Fruit fly (Drosophila melanogaster) whole organism, embryonic: ENCODE measurements around the gene Tig.

ENCODE experiments used
- B-H1 ChIP-seq: fragments of 200-800 bp; sonication (Bioruptor generic); IDR thresholded peaks from 3 replicates; pipeline ENCODE4 v1.3.6; 2022; ENCODE audit warnings: missing biosample characterization, missing genetic modification characterization
- BEAF-32 ChIP-seq: fragments of 200-800 bp; sonication (Bioruptor generic); optimal IDR thresholded peaks from 3 replicates; lab custom pipeline; 2017; ENCODE audit warnings: missing biosample characterization, missing genetic modification characterization, mild to moderate bottlenecking, moderate library complexity, missing genetic modification reagents
- Bgb ChIP-seq: fragments of 200-800 bp; sonication (Bioruptor generic); IDR thresholded peaks from 2 replicates; pipeline ENCODE4 v1.3.6; 2022; ENCODE audit warnings: missing biosample characterization, missing genetic modification characterization; ENCODE audit not compliant: partially characterized antibody
- BtbVII ChIP-seq: fragments of 200-800 bp; sonication (Bioruptor generic); optimal IDR thresholded peaks from 3 replicates; lab custom pipeline; 2017; ENCODE audit warnings: missing biosample characterization, mild to moderate bottlenecking, missing genetic modification characterization
- CG10321 ChIP-seq: fragments of 200-800 bp; sonication (Bioruptor generic); IDR thresholded peaks from 2 replicates; pipeline ENCODE4 v1.3.6; 2022; ENCODE audit warnings: missing biosample characterization, missing genetic modification characterization
- CG11398 ChIP-seq: fragments of 200-800 bp; sonication (Bioruptor generic); optimal IDR thresholded peaks from 2 replicates; lab custom pipeline; 2016; ENCODE audit warnings: missing biosample characterization, missing genetic modification characterization
- CG13287 ChIP-seq: fragments of 200-800 bp; sonication (Bioruptor generic); IDR thresholded peaks from 2 replicates; pipeline ENCODE4 v1.3.6; 2022; ENCODE audit warnings: missing biosample characterization, missing genetic modification characterization; ENCODE audit not compliant: partially characterized antibody
- CG13624 ChIP-seq: fragments of 200-800 bp; sonication (Bioruptor generic); optimal IDR thresholded peaks from 2 replicates; lab custom pipeline; 2016; ENCODE audit warnings: missing biosample characterization, missing genetic modification characterization
- CG14441 ChIP-seq: fragments of 200-800 bp; sonication (Bioruptor generic); IDR thresholded peaks from 2 replicates; pipeline ENCODE4 v1.3.6; 2022; ENCODE audit warnings: missing biosample characterization, missing genetic modification characterization
- CG16779 ChIP-seq: fragments of 200-800 bp; sonication (Bioruptor generic); IDR thresholded peaks from 2 replicates; pipeline ENCODE4 v1.3.6; 2022; ENCODE audit warnings: missing biosample characterization, missing genetic modification characterization
- CG17829 ChIP-seq: fragments of 200-800 bp; optimal IDR thresholded peaks from 2 replicates; lab custom pipeline; 2019; ENCODE audit warnings: missing biosample characterization, mild to moderate bottlenecking, missing genetic modification characterization, moderate library complexity
- CG2116 ChIP-seq: fragments of 200-800 bp; sonication (Bioruptor generic); optimal IDR thresholded peaks from 3 replicates; lab custom pipeline; 2018; ENCODE audit warnings: missing biosample characterization, mild to moderate bottlenecking, missing genetic modification characterization
- CG2199 ChIP-seq: fragments of 200-800 bp; sonication (Bioruptor generic); IDR thresholded peaks from 3 replicates; pipeline ENCODE4 v1.3.6; 2022; ENCODE audit warnings: missing biosample characterization, missing genetic modification characterization
- CG30403 ChIP-seq: fragments of 200-800 bp; sonication (Bioruptor generic); optimal IDR thresholded peaks from 3 replicates; lab custom pipeline; 2016; ENCODE audit warnings: missing biosample characterization, missing genetic modification characterization
- CG34376 ChIP-seq: fragments of 200-800 bp; sonication (Bioruptor generic); optimal IDR thresholded peaks from 2 replicates; lab custom pipeline; 2018; ENCODE audit warnings: missing biosample characterization, mild to moderate bottlenecking, missing genetic modification characterization
- CG4617 ChIP-seq: fragments of 200-800 bp; sonication (Bioruptor generic); optimal IDR thresholded peaks from 3 replicates; lab custom pipeline; 2016; ENCODE audit warnings: missing biosample characterization, missing genetic modification characterization, borderline replicate concordance
- CG7963 ChIP-seq: fragments of 200-800 bp; sonication (Bioruptor generic); IDR thresholded peaks from 3 replicates; pipeline ENCODE4 v1.3.6; 2022; ENCODE audit warnings: missing biosample characterization, missing genetic modification characterization; ENCODE audit not compliant: partially characterized antibody
- CG8478 ChIP-seq: fragments of >200 bp; optimal IDR thresholded peaks from 2 replicates; lab custom pipeline; 2018
- CG9727 ChIP-seq: fragments of 200-800 bp; sonication (Bioruptor generic); optimal IDR thresholded peaks from 3 replicates; lab custom pipeline; 2017; ENCODE audit warnings: missing biosample characterization, mild to moderate bottlenecking, missing genetic modification characterization
- CTCF ChIP-seq: fragments of 200-800 bp; sonication (Bioruptor generic); optimal IDR thresholded peaks from 2 replicates; lab custom pipeline; 2017; ENCODE audit warnings: missing biosample characterization, mild to moderate bottlenecking, missing genetic modification characterization, moderate library complexity
- D19A ChIP-seq: fragments of 200-800 bp; optimal IDR thresholded peaks from 3 replicates; lab custom pipeline; 2019; ENCODE audit warnings: missing biosample characterization, mild to moderate bottlenecking, missing genetic modification characterization, moderate library complexity
- Eip74EF ChIP-seq, 2 experiments: fragments of 200-800 bp in 1 of 2; fragments of >200 bp in 1 of 2; sonication (Bioruptor generic) in 1 of 2; optimal IDR thresholded peaks; 2 replicates each; lab custom pipeline; 2017 to 2019; ENCODE audit warnings: missing biosample characterization in 2 of 2, missing genetic modification characterization in 2 of 2, mild to moderate bottlenecking in 1 of 2, moderate library complexity in 1 of 2
- Gug ChIP-seq: fragments of 200-800 bp; sonication (Bioruptor generic); IDR thresholded peaks from 4 replicates; pipeline ENCODE4 v1.3.6; 2022; ENCODE audit warnings: missing biosample characterization, missing genetic modification characterization
- Hey ChIP-seq: fragments of 200-800 bp; sonication (Bioruptor generic); optimal IDR thresholded peaks from 3 replicates; lab custom pipeline; 2018; ENCODE audit warnings: missing biosample characterization, mild to moderate bottlenecking, missing genetic modification characterization
- Hr78 ChIP-seq, 2 experiments: fragments of 200-800 bp in 1 of 2; fragments of >200 bp in 1 of 2; sonication (Bioruptor generic) in 1 of 2; optimal IDR thresholded peaks; 2 replicates each; lab custom pipeline; 2017 to 2019; ENCODE audit warnings: missing biosample characterization in 2 of 2, missing genetic modification characterization in 2 of 2, mild to moderate bottlenecking in 1 of 2, moderate library complexity in 1 of 2
- Max ChIP-seq: fragments of 200-800 bp; sonication (Bioruptor generic); optimal IDR thresholded peaks from 2 replicates; lab custom pipeline; 2016; ENCODE audit warnings: missing biosample characterization, mild to moderate bottlenecking, missing genetic modification characterization
- NC2β ChIP-seq: fragments of 200-800 bp; sonication (Bioruptor generic); optimal IDR thresholded peaks from 2 replicates; lab custom pipeline; 2016; ENCODE audit warnings: missing biosample characterization, missing genetic modification characterization
- Neu2 ChIP-seq: fragments of 200-800 bp; sonication (Bioruptor generic); optimal IDR thresholded peaks from 3 replicates; lab custom pipeline; 2016; ENCODE audit warnings: missing biosample characterization, missing genetic modification characterization, borderline replicate concordance
- Vsx1 ChIP-seq: fragments of 200-800 bp; sonication (Bioruptor generic); optimal IDR thresholded peaks from 2 replicates; lab custom pipeline; 2017; ENCODE audit warnings: missing biosample characterization, mild to moderate bottlenecking, missing genetic modification characterization, missing genetic modification reagents
- ara ChIP-seq: fragments of 200-800 bp; sonication (Bioruptor generic); IDR thresholded peaks from 2 replicates; pipeline ENCODE4 v1.3.6; 2022; ENCODE audit warnings: missing biosample characterization, missing genetic modification characterization
- ase ChIP-seq: fragments of 200-800 bp; sonication (Bioruptor generic); IDR thresholded peaks from 3 replicates; pipeline ENCODE4 v1.3.6; 2022; ENCODE audit warnings: missing biosample characterization, missing genetic modification characterization
- bab2 ChIP-seq: fragments of 200-800 bp; sonication (Bioruptor generic); optimal IDR thresholded peaks from 2 replicates; lab custom pipeline; 2016; ENCODE audit warnings: missing biosample characterization, missing genetic modification characterization
- caup ChIP-seq: fragments of 200-800 bp; sonication (Bioruptor generic); optimal IDR thresholded peaks from 3 replicates; lab custom pipeline; 2017; ENCODE audit warnings: missing biosample characterization, mild to moderate bottlenecking, missing genetic modification characterization, moderate library complexity; ENCODE audit not compliant: severe bottlenecking
- crc ChIP-seq: fragments of 200-800 bp; sonication (Bioruptor generic); optimal IDR thresholded peaks from 2 replicates; lab custom pipeline; 2016; ENCODE audit warnings: missing biosample characterization, missing genetic modification characterization
- crol ChIP-seq: fragments of 200-800 bp; sonication (Bioruptor generic); IDR thresholded peaks from 2 replicates; pipeline ENCODE4 v1.3.6; 2022; ENCODE audit warnings: missing biosample characterization, missing genetic modification characterization
- dm ChIP-seq: fragments of 200-800 bp; sonication (Bioruptor generic); optimal IDR thresholded peaks from 3 replicates; lab custom pipeline; 2016; ENCODE audit warnings: missing biosample characterization, missing genetic modification characterization
- ewg ChIP-seq: fragments of 200-800 bp; sonication (Bioruptor generic); optimal IDR thresholded peaks from 3 replicates; lab custom pipeline; 2017; ENCODE audit warnings: mild to moderate bottlenecking, missing biosample characterization, missing genetic modification reagents, missing genetic modification characterization
- exex ChIP-seq: fragments of 200-800 bp; sonication (Bioruptor generic); optimal IDR thresholded peaks from 4 replicates; lab custom pipeline; 2018; ENCODE audit warnings: missing biosample characterization, mild to moderate bottlenecking, missing genetic modification characterization, moderate library complexity
- ftz-f1 ChIP-seq: fragments of 200-800 bp; sonication (Bioruptor generic); optimal IDR thresholded peaks from 2 replicates; lab custom pipeline; 2016; ENCODE audit warnings: missing biosample characterization, missing genetic modification characterization
- gcm ChIP-seq: fragments of 200-800 bp; sonication (Bioruptor generic); optimal IDR thresholded peaks from 2 replicates; lab custom pipeline; 2019; ENCODE audit warnings: missing biosample characterization, mild to moderate bottlenecking, missing genetic modification characterization, moderate library complexity
- kah ChIP-seq: fragments of 200-800 bp; sonication (Bioruptor generic); optimal IDR thresholded peaks from 2 replicates; lab custom pipeline; 2018; ENCODE audit warnings: missing biosample characterization, mild to moderate bottlenecking, missing genetic modification characterization
- nom ChIP-seq: fragments of 200-800 bp; sonication (Bioruptor generic); optimal IDR thresholded peaks from 2 replicates; lab custom pipeline; 2017; ENCODE audit warnings: missing biosample characterization, missing genetic modification characterization, mild to moderate bottlenecking, moderate library complexity, missing genetic modification reagents
- otp ChIP-seq: fragments of 200-800 bp; sonication (Bioruptor generic); IDR thresholded peaks from 3 replicates; pipeline ENCODE4, ENCODE4 v1.3.6; 2022; ENCODE audit warnings: missing biosample characterization, missing genetic modification characterization
- rib ChIP-seq: fragments of 200-800 bp; sonication (Bioruptor generic); IDR thresholded peaks from 2 replicates; pipeline ENCODE4 v1.3.6; 2022; ENCODE audit warnings: missing biosample characterization, missing genetic modification characterization
- ro ChIP-seq: fragments of 200-800 bp; sonication (Bioruptor generic); IDR thresholded peaks from 2 replicates; pipeline ENCODE4 v1.3.6; 2022; ENCODE audit warnings: missing biosample characterization, missing genetic modification characterization
- run ChIP-seq: fragments of 200-800 bp; sonication (Bioruptor generic); optimal IDR thresholded peaks from 3 replicates; lab custom pipeline; 2018; ENCODE audit warnings: missing biosample characterization, mild to moderate bottlenecking, missing genetic modification characterization
- so ChIP-seq: fragments of 200-800 bp; sonication (Bioruptor generic); IDR thresholded peaks from 3 replicates; pipeline ENCODE4 v1.3.6; 2022; ENCODE audit warnings: missing biosample characterization, missing genetic modification characterization
- sug ChIP-seq: fragments of 200-800 bp; optimal IDR thresholded peaks from 2 replicates; lab custom pipeline; 2019; ENCODE audit warnings: missing biosample characterization, mild to moderate bottlenecking, missing genetic modification characterization, moderate library complexity
- tna ChIP-seq: fragments of 200-800 bp; sonication (Bioruptor generic); IDR thresholded peaks from 2 replicates; pipeline ENCODE4 v1.3.6; 2022; ENCODE audit warnings: missing biosample characterization, missing genetic modification characterization; ENCODE audit not compliant: partially characterized antibody

Tig gene

DNA sequence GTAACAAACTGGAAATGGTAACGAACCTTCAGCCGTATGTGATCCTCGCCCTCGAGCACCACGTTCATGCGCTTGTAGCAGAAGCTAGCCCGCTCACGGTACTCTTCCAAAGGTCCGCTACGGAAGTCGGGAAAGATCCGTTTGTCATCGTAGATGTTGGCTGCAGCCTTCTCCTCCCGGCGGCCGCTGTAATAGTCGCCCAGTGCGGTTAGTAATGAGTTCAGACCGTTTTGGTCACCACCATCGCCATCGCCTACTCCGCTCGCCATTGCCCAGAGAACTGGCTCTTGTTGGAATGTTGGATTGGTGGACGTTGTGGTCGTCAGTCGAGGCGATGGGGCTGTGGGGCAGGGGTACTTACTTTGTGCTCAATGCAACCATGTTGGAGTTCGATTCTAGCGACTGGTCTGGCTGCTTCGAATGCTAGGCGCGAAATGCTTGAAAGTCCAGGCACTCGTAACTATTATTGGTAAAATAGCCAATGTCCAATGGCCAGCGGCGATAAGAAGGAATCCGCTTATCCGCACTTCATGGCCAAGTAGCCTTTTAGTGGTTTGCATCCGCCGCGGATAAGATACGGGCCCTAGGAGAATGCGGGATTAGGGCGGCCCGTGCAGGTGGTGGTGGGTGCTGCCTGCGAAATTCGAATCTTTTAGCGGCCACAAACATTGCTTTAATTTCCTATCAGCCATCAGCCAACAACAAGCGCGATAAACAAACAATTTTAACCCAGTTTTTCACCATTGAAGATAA, 24.6 kb upstream of the Tig start (continued):
- TF ChIP-seq NC2β, result no peak
- no peak for TF ChIP-seq CG13624 (GFP tag; lab: Kevin White, UChicago)
- TF ChIP-seq Neu2 (GFP tag; lab: Kevin White, UChicago), result peak; percentile 50
- TF ChIP-seq ara (GFP tag; lab: Robert Waterston, UW), result 0 out of 2 replicates have a peak, but pooled peaks have one; percentile 18
- TF ChIP-seq so (GFP tag; lab: Robert Waterston, UW), result no peak
- TF ChIP-seq exex (tag; lab: Kevin White, UChicago), result peak; percentile 85
- no peak for TF ChIP-seq Eip74EF (GFP tag; optimal IDR thresholded peaks at IDR 0.05; lab: Kevin White, UChicago)
- peak; percentile 40 for TF ChIP-seq ftz-f1 (GFP tag; lab: Kevin White, UChicago)
- TF ChIP-seq CG2116, result peak; percentile 88
- TF ChIP-seq CG11398, result no peak
- peak in 1 of 2 experiments; percentile 67 for TF ChIP-seq Hr78 (GFP tag; optimal IDR thresholded peaks at IDR 0.05; lab: Kevin White, UChicago)
- TF ChIP-seq sug (tag; lab: Kevin White, UChicago), result peak; percentile 88
- TF ChIP-seq B-H1 (GFP tag; lab: Robert Waterston, UW), result no peak
- TF ChIP-seq CG16779, result no peak
- no peak for TF ChIP-seq caup (GFP tag; lab: Kevin White, UChicago)
- no peak for TF ChIP-seq bab2 (GFP tag; lab: Kevin White, UChicago)
- TF ChIP-seq Gug (GFP tag; lab: Robert Waterston, UW), result no peak
- no peak for TF ChIP-seq CG30403 (GFP tag; lab: Kevin White, UChicago)
- peak; percentile 75 for TF ChIP-seq CG34376 (GFP tag; lab: Kevin White, UChicago)
- TF ChIP-seq Bgb, result peak; percentile 10; the same call in 1 of the 2 replicates
- peak; percentile 18 for TF ChIP-seq BtbVII (GFP tag; lab: Kevin White, UChicago)
- no peak for TF ChIP-seq otp (GFP tag; lab: Robert Waterston, UW)
- no peak for TF ChIP-seq ewg (GFP tag; lab: Kevin White, UChicago)
- TF ChIP-seq run (tag; lab: Kevin White, UChicago), result peak; percentile 22
- TF ChIP-seq crol (GFP tag; lab: Robert Waterston, UW), result peak; percentile 84
- TF ChIP-seq CG17829, result no peak
- TF ChIP-seq BEAF-32 (GFP tag; lab: Kevin White, UChicago), result no peak
- TF ChIP-seq dm, result no peak
- TF ChIP-seq ro (GFP tag; lab: Robert Waterston, UW), result no peak
- peak; percentile 14; the same call in 1 of the 2 replicates for TF ChIP-seq CG13287 (GFP tag; lab: Robert Waterston, UW)
- TF ChIP-seq CG7963 (GFP tag; lab: Robert Waterston, UW), result no peak
- TF ChIP-seq CTCF (GFP tag; lab: Kevin White, UChicago), result no peak
- peak; percentile 84 for TF ChIP-seq Hey (tag; lab: Kevin White, UChicago)
- peak; percentile 20 for TF ChIP-seq gcm (GFP tag; lab: Kevin White, UChicago)
- TF ChIP-seq CG8478, result no peak
- no peak for TF ChIP-seq CG9727 (GFP tag; lab: Kevin White, UChicago)
- no peak for TF ChIP-seq CG10321 (GFP tag; lab: Robert Waterston, UW)
- TF ChIP-seq tna (GFP tag; lab: Robert Waterston, UW), result no peak
- no peak for TF ChIP-seq CG4617 (GFP tag; lab: Kevin White, UChicago)
- TF ChIP-seq nom, result peak; percentile 78
- TF ChIP-seq kah, result peak; percentile 2
- TF ChIP-seq Max (GFP tag; lab: Kevin White, UChicago), result no peak
- no peak for TF ChIP-seq CG2199
- no peak for TF ChIP-seq Vsx1 (GFP tag; lab: Kevin White, UChicago)
- peak; percentile 32; the same call in 1 of the 2 replicates for TF ChIP-seq rib
- TF ChIP-seq D19A (tag; lab: Kevin White, UChicago), result no peak
- no peak for TF ChIP-seq CG14441 (GFP tag; lab: Robert Waterston, UW)
- TF ChIP-seq crc, result no peak
- no peak for TF ChIP-seq ase (GFP tag; lab: Robert Waterston, UW)
